Worm (Caenorhabditis elegans): ENCODE measurements around the gene twnk-1.

ce11 chrX:5820880-5821279 lies 29.9 kb downstream of the twnk-1 start:
- TF ChIP-seq med-1 (GFP tag; optimal IDR thresholded peaks at IDR 0.05; ENCODE audit: insufficient read depth) (no peak), tab-1 (GFP tag; IDR thresholded peaks at IDR 0.05) (0 out of 2 replicates have a peak, but pooled peaks have one; percentile 51), cog-1 (tag; optimal IDR thresholded peaks at IDR 0.05) (no peak)
